Fruit fly (Drosophila melanogaster) whole organism, wandering third instar larva: Measurements from ENCODE around the gene CG5180.

Experiments
- Abd-B ChIP-seq: fragments of >200 bp; optimal IDR thresholded peaks from 2 replicates; lab custom pipeline; 2017; ENCODE audit warnings: missing biosample characterization, missing genetic modification characterization
- CG32264 ChIP-seq: fragments of 200-800 bp; sonication (Bioruptor generic); optimal IDR thresholded peaks from 2 replicates; lab custom pipeline; 2016; ENCODE audit warnings: missing biosample characterization, missing genetic modification characterization
- CG9705 ChIP-seq: fragments of 200-800 bp; sonication (Bioruptor generic); optimal IDR thresholded peaks from 2 replicates; lab custom pipeline; 2018; ENCODE audit warnings: missing biosample characterization, mild to moderate bottlenecking, missing genetic modification characterization
- CrebA ChIP-seq: fragments of 200-800 bp; sonication (Bioruptor generic); optimal IDR thresholded peaks from 2 replicates; lab custom pipeline; 2016; ENCODE audit warnings: missing biosample characterization, mild to moderate bottlenecking, missing genetic modification characterization, borderline replicate concordance
- Dfd ChIP-seq: fragments of >200 bp; optimal IDR thresholded peaks from 2 replicates; lab custom pipeline; 2017; ENCODE audit warnings: missing biosample characterization, missing genetic modification characterization
- Dif ChIP-seq: fragments of 200-275, 200-300 bp; sonication (Bioruptor generic); optimal IDR thresholded peaks from 2 replicates; lab custom pipeline; 2018; ENCODE audit warnings: missing biosample characterization, missing genetic modification characterization; ENCODE audit not compliant: partially characterized antibody
- GATAd ChIP-seq: sonication (Bioruptor generic); optimal IDR thresholded peaks from 2 replicates; lab custom pipeline; 2016; ENCODE audit warnings: missing biosample characterization, missing genetic modification characterization
- HLH106 ChIP-seq: fragments of 200-800 bp; optimal IDR thresholded peaks from 3 replicates; lab custom pipeline; 2019; ENCODE audit warnings: missing biosample characterization, mild to moderate bottlenecking, missing genetic modification characterization, moderate library complexity
- Hnf4 ChIP-seq: fragments of 200-800 bp; sonication (Bioruptor generic); optimal IDR thresholded peaks from 2 replicates; lab custom pipeline; 2016; ENCODE audit warnings: missing biosample characterization, mild to moderate bottlenecking, missing genetic modification characterization
- Hr78 ChIP-seq: fragments of >200 bp; optimal IDR thresholded peaks from 2 replicates; lab custom pipeline; 2017; ENCODE audit warnings: missing biosample characterization, missing genetic modification characterization
- Hr83 ChIP-seq: fragments of 200-300 bp; sonication (Bioruptor generic); optimal IDR thresholded peaks from 2 replicates; lab custom pipeline; 2016; ENCODE audit warnings: missing biosample characterization, mild to moderate bottlenecking, missing genetic modification characterization, moderate library complexity; ENCODE audit not compliant: poor library complexity, severe bottlenecking
- Jra ChIP-seq: sonication (Bioruptor generic); optimal IDR thresholded peaks from 2 replicates; lab custom pipeline; 2016; ENCODE audit warnings: missing biosample characterization, missing genetic modification characterization
- Mio ChIP-seq: sonication (Bioruptor generic); optimal IDR thresholded peaks from 2 replicates; lab custom pipeline; 2016; ENCODE audit warnings: missing biosample characterization, missing genetic modification characterization
- Myc ChIP-seq: fragments of >200 bp; optimal IDR thresholded peaks from 2 replicates; lab custom pipeline; 2017
- N ChIP-seq: fragments of >200 bp; optimal IDR thresholded peaks from 2 replicates; lab custom pipeline; 2018; ENCODE audit warnings: missing biosample characterization, missing external identifiers, missing genetic modification characterization
- OdsH ChIP-seq: fragments of 200-800 bp; sonication (Bioruptor generic); optimal IDR thresholded peaks from 2 replicates; lab custom pipeline; 2016; ENCODE audit warnings: missing biosample characterization, mild to moderate bottlenecking, missing genetic modification characterization
- Rel ChIP-seq, 2 experiments: fragments of 200-800 bp; sonication (Bioruptor generic) in 1 of 2; optimal IDR thresholded peaks; 2 replicates in 1 of 2; 3 replicates in 1 of 2; lab custom pipeline; 2016 to 2019; ENCODE audit warnings: mild to moderate bottlenecking in 2 of 2, missing biosample characterization in 2 of 2, missing genetic modification characterization in 2 of 2, moderate library complexity in 1 of 2
- Sp1 ChIP-seq: fragments of 200-800 bp; sonication (Bioruptor generic); optimal IDR thresholded peaks from 3 replicates; lab custom pipeline; 2019; ENCODE audit warnings: missing biosample characterization, mild to moderate bottlenecking, missing genetic modification characterization, moderate library complexity
- Vsx2 ChIP-seq: fragments of 200-300, 225-300 bp; sonication (Bioruptor generic); optimal IDR thresholded peaks from 2 replicates; lab custom pipeline; 2018; ENCODE audit warnings: missing biosample characterization, missing genetic modification characterization; ENCODE audit not compliant: partially characterized antibody
- br ChIP-seq: fragments of 200-800 bp; sonication (Bioruptor generic); optimal IDR thresholded peaks from 2 replicates; lab custom pipeline; 2016; ENCODE audit warnings: missing biosample characterization, missing genetic modification characterization
- brk ChIP-seq: fragments of 200-800 bp; sonication (Bioruptor generic); optimal IDR thresholded peaks from 2 replicates; lab custom pipeline; 2016; ENCODE audit warnings: missing biosample characterization, mild to moderate bottlenecking, missing genetic modification characterization
- dl ChIP-seq, 2 experiments: fragments of 175-275, 200-275 bp in 1 of 2; fragments of 200-275 bp in 1 of 2; sonication (Bioruptor generic); optimal IDR thresholded peaks; lab custom pipeline; 2018; ENCODE audit warnings: mild to moderate bottlenecking in 2 of 2, missing biosample characterization in 2 of 2, missing genetic modification characterization in 2 of 2, moderate library complexity in 2 of 2; ENCODE audit not compliant: partially characterized antibody in 2 of 2, insufficient read depth in 1 of 2
- dmrt93B ChIP-seq: fragments of 200-800 bp; sonication (Bioruptor generic); optimal IDR thresholded peaks from 2 replicates; lab custom pipeline; 2018; ENCODE audit warnings: missing biosample characterization, mild to moderate bottlenecking, missing genetic modification characterization
- dsf ChIP-seq: sonication (Bioruptor generic); optimal IDR thresholded peaks from 2 replicates; lab custom pipeline; 2016; ENCODE audit warnings: missing biosample characterization, missing genetic modification characterization, borderline replicate concordance
- ey ChIP-seq: fragments of 200-800 bp; sonication (Bioruptor generic); optimal IDR thresholded peaks from 2 replicates; lab custom pipeline; 2016; ENCODE audit warnings: missing biosample characterization, missing genetic modification characterization
- foxo ChIP-seq, 2 experiments: fragments of 200-800 bp; sonication (Bioruptor generic); optimal IDR thresholded peaks; 2 replicates in 1 of 2; 3 replicates in 1 of 2; lab custom pipeline; 2016 to 2017; ENCODE audit warnings: missing biosample characterization in 2 of 2, missing genetic modification characterization in 2 of 2
- fru ChIP-seq: fragments of 200-800 bp; sonication (Bioruptor generic); optimal IDR thresholded peaks from 3 replicates; lab custom pipeline; 2016; ENCODE audit warnings: missing biosample characterization, mild to moderate bottlenecking, missing genetic modification characterization
- h ChIP-seq: fragments of 200-800 bp; sonication (Bioruptor generic); optimal IDR thresholded peaks from 3 replicates; lab custom pipeline; 2016; ENCODE audit warnings: missing biosample characterization, mild to moderate bottlenecking, missing genetic modification characterization
- jim ChIP-seq: fragments of 175-275, 200-325 bp; sonication (Bioruptor generic); optimal IDR thresholded peaks from 2 replicates; lab custom pipeline; 2016; ENCODE audit warnings: missing biosample characterization, mild to moderate bottlenecking, missing genetic modification characterization
- lola ChIP-seq: fragments of >200 bp; optimal IDR thresholded peaks from 2 replicates; lab custom pipeline; 2017; ENCODE audit warnings: missing biosample characterization, missing genetic modification characterization
- pan ChIP-seq: fragments of >200 bp; optimal IDR thresholded peaks from 2 replicates; lab custom pipeline; 2017
- psq ChIP-seq: fragments of 200-800 bp; sonication (Bioruptor generic); optimal IDR thresholded peaks from 3 replicates; lab custom pipeline; 2017; ENCODE audit warnings: missing biosample characterization, mild to moderate bottlenecking, missing genetic modification characterization, moderate library complexity
- rgr ChIP-seq: fragments of 200-800 bp; sonication (Bioruptor generic); optimal IDR thresholded peaks from 3 replicates; lab custom pipeline; 2016; ENCODE audit warnings: missing biosample characterization, mild to moderate bottlenecking, missing genetic modification characterization
- sage ChIP-seq: fragments of 200-800 bp; sonication (Bioruptor generic); optimal IDR thresholded peaks from 2 replicates; lab custom pipeline; 2016; ENCODE audit warnings: missing biosample characterization, mild to moderate bottlenecking, missing genetic modification characterization
- sv ChIP-seq: fragments of 200-800 bp; sonication (Bioruptor generic); optimal IDR thresholded peaks from 3 replicates; lab custom pipeline; 2016; ENCODE audit warnings: missing biosample characterization, missing genetic modification characterization
- tai ChIP-seq: sonication (Bioruptor generic); optimal IDR thresholded peaks from 2 replicates; lab custom pipeline; 2016; ENCODE audit warnings: missing biosample characterization, missing genetic modification characterization
- usp ChIP-seq: fragments of >200 bp; optimal IDR thresholded peaks from 2 replicates; lab custom pipeline; 2017; ENCODE audit warnings: missing biosample characterization, missing genetic modification characterization
- woc ChIP-seq: sonication (Bioruptor generic); optimal IDR thresholded peaks from 2 replicates; lab custom pipeline; 2016; ENCODE audit warnings: missing biosample characterization, mild to moderate bottlenecking, missing genetic modification characterization

CG5180 gene

dm6 chr3R:20588480-20588785 lies 30.7 kb downstream of the CG5180 start, which contains the start of gene Srp72:
Gene Srp72 (plus strand): TSS chr3R:20588711.
- TF ChIP-seq CG9705 (GFP tag; lab: Kevin White, UChicago) (peak; percentile 47), brk (GFP tag; lab: Kevin White, UChicago) (no peak), Abd-B (GFP tag; lab: Kevin White, UChicago) (no peak), Sp1 (GFP tag; lab: Kevin White, UChicago) (peak; percentile 45), rgr (peak; percentile 44), HLH106 (tag; lab: Kevin White, UChicago) (peak; percentile 50), sv (peak; percentile 48), Mio (no peak), Hr83 (peak; percentile 35), Hnf4 (peak; percentile 39), OdsH (GFP tag; lab: Kevin White, UChicago) (peak; percentile 17), N (GFP tag; lab: Kevin White, UChicago) (no peak), Dif (GFP tag; lab: Kevin White, UChicago) (no peak), dsf (peak; percentile 45), ey (GFP tag; lab: Kevin White, UChicago) (peak; percentile 12), foxo (GFP tag; optimal IDR thresholded peaks at IDR 0.05; lab: Kevin White, UChicago) (peak in 1 of 2 experiments; percentile 58), br (peak; percentile 25), h (GFP tag; lab: Kevin White, UChicago) (peak; percentile 50), fru (peak; percentile 40), GATAd (GFP tag; lab: Kevin White, UChicago) (peak; percentile 26), sage (GFP tag; lab: Kevin White, UChicago) (peak; percentile 59), psq (peak; percentile 6)

- TF ChIP-seq dmrt93B (GFP tag; lab: Kevin White, UChicago): no peak
- TF ChIP-seq CG32264: no peak
- TF ChIP-seq tai (GFP tag; lab: Kevin White, UChicago): no peak
- TF ChIP-seq Hr83: peak; percentile 39
- TF ChIP-seq woc (GFP tag; lab: Kevin White, UChicago): no peak
- peak; percentile 29 for TF ChIP-seq Dif (GFP tag; lab: Kevin White, UChicago)
- peak; percentile 89 for TF ChIP-seq Vsx2 (GFP tag; lab: Kevin White, UChicago)
- TF ChIP-seq rgr: peak; percentile 30
- TF ChIP-seq GATAd (GFP tag; lab: Kevin White, UChicago): no peak
- TF ChIP-seq brk (GFP tag; lab: Kevin White, UChicago): peak; percentile 62
- TF ChIP-seq sv: no peak
- TF ChIP-seq Rel (GFP tag; optimal IDR thresholded peaks at IDR 0.05; lab: Kevin White, UChicago): no peak
- TF ChIP-seq Rel (tag; optimal IDR thresholded peaks at IDR 0.05; lab: Kevin White, UChicago): peak; percentile 61
- no peak for TF ChIP-seq dsf
- TF ChIP-seq Dfd (GFP tag; lab: Kevin White, UChicago): no peak
- TF ChIP-seq usp (GFP tag; lab: Kevin White, UChicago): no peak
- peak; percentile 1 for TF ChIP-seq fru
- TF ChIP-seq OdsH (GFP tag; lab: Kevin White, UChicago): no peak
- no peak for TF ChIP-seq ey (GFP tag; lab: Kevin White, UChicago)
- TF ChIP-seq HLH106 (tag; lab: Kevin White, UChicago): peak; percentile 5
- peak in 1 of 2 experiments; percentile 59 for TF ChIP-seq foxo (GFP tag; optimal IDR thresholded peaks at IDR 0.05; lab: Kevin White, UChicago)
- TF ChIP-seq Sp1 (GFP tag; lab: Kevin White, UChicago): peak; percentile 15
- no peak for TF ChIP-seq Hr78 (GFP tag; lab: Kevin White, UChicago)
- no peak for TF ChIP-seq N (GFP tag; lab: Kevin White, UChicago)
- no peak for TF ChIP-seq Abd-B (GFP tag; lab: Kevin White, UChicago)
- no peak for TF ChIP-seq pan (lab: Kevin White, UChicago)
- TF ChIP-seq Jra (GFP tag; lab: Kevin White, UChicago): peak; percentile 12
- no peak for TF ChIP-seq jim (GFP tag; lab: Kevin White, UChicago)
- peak; percentile 46 for TF ChIP-seq sage (GFP tag; lab: Kevin White, UChicago)
- no peak for TF ChIP-seq br
- peak; percentile 24 for TF ChIP-seq Myc (lab: Kevin White, UChicago)
- no peak for TF ChIP-seq dl (GFP tag; optimal IDR thresholded peaks at IDR 0.05; lab: Kevin White, UChicago; ENCODE audit: insufficient read depth in 1 of 2, partially characterized antibody in 2 of 2)
- no peak for TF ChIP-seq lola (GFP tag; lab: Kevin White, UChicago)
- TF ChIP-seq CG9705 (GFP tag; lab: Kevin White, UChicago): no peak
- no peak for TF ChIP-seq CrebA (GFP tag; lab: Kevin White, UChicago)
- TF ChIP-seq Mio: no peak
- TF ChIP-seq psq: peak; percentile 40
- peak; percentile 36 for TF ChIP-seq h (GFP tag; lab: Kevin White, UChicago)
- peak; percentile 6 for TF ChIP-seq Hnf4
Measured at dm6 chr3R:20592517-20593462, 35.1 kb downstream of the CG5180 start, which contains the start of the genes Pus1 and bon. Gene Pus1 (minus strand): TSS chr3R:20592671. Gene bon (plus strand): TSS chr3R:20593139.
